Worm (Caenorhabditis elegans) whole organism, midembryonic: ENCODE measurements around the gene C09E7.11.

ENCODE experiments used
- cog-1 ChIP-seq: sonication (generic microtip); optimal IDR thresholded peaks from 2 replicates; lab custom pipeline; 2016; ENCODE audit warnings: missing genetic modification characterization, missing compliant biosample characterization
- flt-1 ChIP-seq: fragments of 200-800 bp; sonication (Bioruptor generic); IDR thresholded peaks from 2 replicates; pipeline ENCODE4 v1.3.6; 2022; ENCODE audit warnings: missing genetic modification characterization, missing compliant biosample characterization

DNA sequence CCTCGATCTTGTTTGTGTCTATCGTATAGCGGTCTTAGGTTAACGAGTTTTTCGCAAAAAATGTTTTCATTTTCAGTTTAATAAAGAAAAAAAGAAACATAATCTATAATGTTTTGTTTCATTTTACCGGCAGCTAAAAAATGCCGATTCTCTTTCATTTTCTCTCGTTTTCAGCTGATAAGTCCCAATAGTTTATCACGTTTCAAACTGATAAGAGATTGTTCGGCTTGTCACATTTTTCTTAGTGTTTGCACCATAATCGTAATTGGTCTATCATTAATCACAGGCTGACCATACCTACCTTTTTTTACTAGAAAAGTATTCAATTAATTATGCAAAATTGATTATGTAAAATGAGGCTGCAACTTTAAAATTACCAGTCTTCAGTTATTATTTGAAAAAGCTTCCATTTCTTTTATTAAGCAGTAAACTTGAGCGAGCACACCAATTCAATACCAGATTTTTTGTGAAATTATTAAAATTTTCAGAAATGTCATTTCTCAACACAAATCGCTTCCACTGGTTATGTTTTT is 35.9 kb upstream of the C09E7.11 start, which contains the start of gene F23F12.13:
- TF ChIP-seq flt-1 (no peak), cog-1 (tag; lab: Kevin White, UChicago) (no peak)
